Fruit fly (Drosophila melanogaster): ENCODE data around the gene Dus2.

The Dus2 gene

DNA sequence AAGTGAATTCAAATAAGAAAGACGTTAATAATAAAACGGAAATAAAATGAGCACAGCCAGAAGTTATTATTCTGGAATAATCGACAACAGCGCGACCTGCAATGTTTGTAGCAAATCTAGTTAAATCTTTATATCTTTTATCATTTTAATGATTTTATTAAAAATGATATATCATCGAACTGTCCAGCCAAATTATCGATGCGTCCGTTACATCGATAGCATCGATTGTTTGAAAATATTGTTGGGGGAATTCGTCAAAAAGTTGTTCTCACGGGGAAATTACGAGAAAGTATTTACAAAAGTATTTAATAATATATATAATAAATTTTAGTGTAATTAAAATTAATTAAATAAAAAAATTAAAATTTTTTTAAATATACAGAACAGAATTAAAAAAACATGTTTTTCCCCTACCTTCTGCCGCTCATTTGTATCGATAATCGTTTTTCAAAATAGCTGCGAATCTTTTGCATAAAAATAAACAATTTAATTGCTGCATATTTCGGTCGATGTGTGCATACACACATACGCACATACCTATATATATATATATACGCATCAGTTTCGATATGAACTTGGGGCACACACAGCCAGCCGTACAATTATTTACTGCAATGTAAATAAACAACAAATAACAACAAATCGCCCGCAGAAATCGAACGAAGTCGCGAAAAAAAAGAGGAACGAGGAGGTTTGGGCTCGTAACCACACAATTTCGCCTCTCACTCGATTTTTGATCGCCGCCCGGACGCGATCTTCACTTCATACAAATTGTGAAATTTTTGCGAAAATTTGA lies 5.4 kb downstream of the Dus2 start, which contains the start of gene CG32599 (continued):
- peak; percentile 62 for TF ChIP-seq CG16813 (GFP tag; IDR thresholded peaks at IDR 0.05; ENCODE audit: partially characterized antibody)
- peak; percentile 72 for TF ChIP-seq ssp (GFP tag; IDR thresholded peaks at IDR 0.05)
- TF ChIP-seq Dref (GFP tag; IDR thresholded peaks at IDR 0.05): peak; percentile 69
- TF ChIP-seq NFAT (GFP tag; IDR thresholded peaks at IDR 0.05): no peak
- TF ChIP-seq Drgx (GFP tag; IDR thresholded peaks at IDR 0.05): no peak
- no peak for TF ChIP-seq trem (tag; optimal IDR thresholded peaks at IDR 0.05)
- TF ChIP-seq cad (GFP tag; optimal IDR thresholded peaks at IDR 0.05): no peak
- TF ChIP-seq bcd (GFP tag; optimal IDR thresholded peaks at IDR 0.05): peak; percentile 9
- TF ChIP-seq Eip74EF (GFP tag; optimal IDR thresholded peaks at IDR 0.05): no peak
- TF ChIP-seq abd-A (tag; optimal IDR thresholded peaks at IDR 0.05): no peak
- TF ChIP-seq CG10431 (GFP tag; optimal IDR thresholded peaks at IDR 0.05): no peak
- TF ChIP-seq pho (GFP tag; optimal IDR thresholded peaks at IDR 0.05): no peak
- no peak for TF ChIP-seq Sin3A (optimal IDR thresholded peaks at IDR 0.05)
- TF ChIP-seq D19A (tag; optimal IDR thresholded peaks at IDR 0.05): peak; percentile 37
- TF ChIP-seq Ravus (GFP tag; IDR thresholded peaks at IDR 0.05): no peak; the same call in 1 of the 2 replicates
- peak; percentile 69 for TF ChIP-seq Dp (GFP tag; optimal IDR thresholded peaks at IDR 0.05)
- peak; percentile 30 for TF ChIP-seq CG1602 (GFP tag; optimal IDR thresholded peaks at IDR 0.05)
- TF ChIP-seq NK7.1 (GFP tag; optimal IDR thresholded peaks at IDR 0.05): no peak
- no peak for TF ChIP-seq CG4707 (GFP tag; optimal IDR thresholded peaks at IDR 0.05)
- TF ChIP-seq bigmax (GFP tag; optimal IDR thresholded peaks at IDR 0.05): no peak
- TF ChIP-seq chif (GFP tag; optimal IDR thresholded peaks at IDR 0.05): no peak
- no peak for TF ChIP-seq tap (tag; optimal IDR thresholded peaks at IDR 0.05)
- TF ChIP-seq CG4282 (GFP tag; optimal IDR thresholded peaks at IDR 0.05): no peak
- peak; percentile 47; the same call in 1 of the 2 replicates for TF ChIP-seq CG17328 (GFP tag; IDR thresholded peaks at IDR 0.05)
- no peak for TF ChIP-seq pita (GFP tag; optimal IDR thresholded peaks at IDR 0.05)
- 0 out of 2 replicates have a peak, but pooled peaks have one; percentile 42 for TF ChIP-seq sna (GFP tag; IDR thresholded peaks at IDR 0.05; ENCODE audit: partially characterized antibody)
- TF ChIP-seq jigr1 (GFP tag; IDR thresholded peaks at IDR 0.05): no peak
- no peak for TF ChIP-seq pb (GFP tag; optimal IDR thresholded peaks at IDR 0.05)
- no peak for TF ChIP-seq tup (GFP tag; optimal IDR thresholded peaks at IDR 0.05)
- TF ChIP-seq Dll (GFP tag; IDR thresholded peaks at IDR 0.05; ENCODE audit: partially characterized antibody): peak; percentile 73; the same call in 3 of the 4 replicates
- TF ChIP-seq CG34422 (GFP tag; IDR thresholded peaks at IDR 0.05): 0 out of 3 replicates have a peak, but pooled peaks have one; percentile 7
- TF ChIP-seq dm (GFP tag; optimal IDR thresholded peaks at IDR 0.05): no peak
- peak; percentile 4 for TF ChIP-seq CG9817 (tag; optimal IDR thresholded peaks at IDR 0.05)
- no peak for TF ChIP-seq CG1233 (GFP tag; optimal IDR thresholded peaks at IDR 0.05)
- no peak for TF ChIP-seq CG4328 (GFP tag; optimal IDR thresholded peaks at IDR 0.05)
- TF ChIP-seq HLH54F (GFP tag; optimal IDR thresholded peaks at IDR 0.05): no peak
- TF ChIP-seq Myb (GFP tag; optimal IDR thresholded peaks at IDR 0.05): peak; percentile 51
- no peak for TF ChIP-seq CG34376 (GFP tag; optimal IDR thresholded peaks at IDR 0.05)
- no peak for TF ChIP-seq exex (tag; optimal IDR thresholded peaks at IDR 0.05)
- TF ChIP-seq Nf-YB (GFP tag; optimal IDR thresholded peaks at IDR 0.05): no peak
- TF ChIP-seq BEAF-32 (GFP tag; optimal IDR thresholded peaks at IDR 0.05): peak; percentile 64
- no peak for TF ChIP-seq CG11093 (GFP tag; IDR thresholded peaks at IDR 0.05)
- no peak for TF ChIP-seq ab (GFP tag; optimal IDR thresholded peaks at IDR 0.05)
- no peak for TF ChIP-seq Doc2 (GFP tag; IDR thresholded peaks at IDR 0.05)
- TF ChIP-seq Ets65A (GFP tag): no peak
- no peak for TF ChIP-seq CG15601 (tag; optimal IDR thresholded peaks at IDR 0.05)
- TF ChIP-seq Chrac-16 (GFP tag; optimal IDR thresholded peaks at IDR 0.05): no peak

Data from whole organism, embryonic.